Fruit fly (Drosophila melanogaster): ENCODE results near the gene CG4168.

Gene CG4168

dm6 chr2L:15113234-15113916, 86.9 kb downstream of the CG4168 start, which contains the start of gene stc (continued):
- TF ChIP-seq ERR (GFP tag; optimal IDR thresholded peaks at IDR 0.05) (peak; percentile 28), CG6689 (GFP tag; IDR thresholded peaks at IDR 0.05) (no peak), Opbp (GFP tag; IDR thresholded peaks at IDR 0.05; ENCODE audit: partially characterized antibody) (peak; percentile 85), E2f2 (GFP tag; IDR thresholded peaks at IDR 0.05) (peak; percentile 70), lilli (GFP tag; optimal IDR thresholded peaks at IDR 0.05) (peak; percentile 68), CHES-1-like (GFP tag; optimal IDR thresholded peaks at IDR 0.05) (peak; percentile 67), slbo (GFP tag; IDR thresholded peaks at IDR 0.05) (peak; percentile 64), CG12104 (GFP tag; optimal IDR thresholded peaks at IDR 0.05) (peak; percentile 7), disco-r (GFP tag; optimal IDR thresholded peaks at IDR 0.05) (no peak), Lhr (GFP tag; optimal IDR thresholded peaks at IDR 0.05) (peak; percentile 69), CG2120 (GFP tag; optimal IDR thresholded peaks at IDR 0.05) (peak; percentile 69), CG8089 (GFP tag; optimal IDR thresholded peaks at IDR 0.05) (peak; percentile 17), HLH4C (GFP tag; IDR thresholded peaks at IDR 0.05; ENCODE audit: partially characterized antibody) (peak; percentile 66), salm (tag; optimal IDR thresholded peaks at IDR 0.05) (no peak), luna (GFP tag; optimal IDR thresholded peaks at IDR 0.05) (peak; percentile 14), pros (GFP tag; optimal IDR thresholded peaks at IDR 0.05) (no peak), zen (tag; optimal IDR thresholded peaks at IDR 0.05) (peak; percentile 57), chinmo (GFP tag; IDR thresholded peaks at IDR 0.05; ENCODE audit: partially characterized antibody) (0 out of 4 replicates have a peak, but pooled peaks have one; percentile 68), Bgb (GFP tag; IDR thresholded peaks at IDR 0.05; ENCODE audit: partially characterized antibody) (peak; percentile 88), CG15514 (GFP tag; optimal IDR thresholded peaks at IDR 0.05) (peak; percentile 80), D19B (GFP tag; optimal IDR thresholded peaks at IDR 0.05) (no peak), CrebB (tag; optimal IDR thresholded peaks at IDR 0.05) (peak; percentile 34), sna (GFP tag; IDR thresholded peaks at IDR 0.05; ENCODE audit: partially characterized antibody) (peak; percentile 79), ato (GFP tag; IDR thresholded peaks at IDR 0.05; ENCODE audit: partially characterized antibody) (peak; percentile 57; the same call in 1 of the 2 replicates), Ravus (GFP tag; IDR thresholded peaks at IDR 0.05) (no peak), chif (GFP tag; optimal IDR thresholded peaks at IDR 0.05) (peak; percentile 6 to 62), Awh (GFP tag; IDR thresholded peaks at IDR 0.05) (no peak), H2.0 (GFP tag; IDR thresholded peaks at IDR 0.05) (peak; percentile 39; the same call in 1 of the 2 replicates), CG18619 (GFP tag; optimal IDR thresholded peaks at IDR 0.05) (no peak), onecut (GFP tag; IDR thresholded peaks at IDR 0.05) (peak; percentile 37; the same call in 1 of the 2 replicates), dm (GFP tag; optimal IDR thresholded peaks at IDR 0.05) (peak; percentile 78), maf-S (GFP tag; optimal IDR thresholded peaks at IDR 0.05) (peak; percentile 31), CG11398 (GFP tag; optimal IDR thresholded peaks at IDR 0.05) (peak; percentile 20), pho (GFP tag; optimal IDR thresholded peaks at IDR 0.05) (peak; percentile 49), CG13624 (GFP tag; optimal IDR thresholded peaks at IDR 0.05) (peak; percentile 74), Dip2 (GFP tag; IDR thresholded peaks at IDR 0.05) (peak; percentile 71; the same call in 1 of the 2 replicates), CG30431 (GFP tag; optimal IDR thresholded peaks at IDR 0.05) (no peak), CG16863 (GFP tag; optimal IDR thresholded peaks at IDR 0.05) (peak; percentile 37), Nf-YC (tag; optimal IDR thresholded peaks at IDR 0.05) (peak; percentile 57), CG10209 (GFP tag; optimal IDR thresholded peaks at IDR 0.05) (peak; percentile 39), ftz-f1 (GFP tag; optimal IDR thresholded peaks at IDR 0.05) (peak; percentile 18), sens (GFP tag) (peak; percentile 93), dysf (GFP tag; IDR thresholded peaks at IDR 0.05) (peak; percentile 14; the same call in 1 of the 3 replicates), al (GFP tag; IDR thresholded peaks at IDR 0.05) (no peak), inv (GFP tag; IDR thresholded peaks at IDR 0.05; ENCODE audit: partially characterized antibody) (peak; percentile 36; the same call in 1 of the 2 replicates), Vsx1 (GFP tag; optimal IDR thresholded peaks at IDR 0.05) (no peak), pan (optimal IDR thresholded peaks at IDR 0.05) (no peak), pan (GFP tag; optimal IDR thresholded peaks at IDR 0.05 in 1 of 2, IDR thresholded peaks at IDR 0.05 in 1 of 2) (no peak), CG1529 (GFP tag; optimal IDR thresholded peaks at IDR 0.05) (no peak), CG32772 (GFP tag; IDR thresholded peaks at IDR 0.05) (no peak)

All from whole organism, embryonic.